Worm (Caenorhabditis elegans): Measurements from ENCODE around the gene C29G2.6.
"Not testable (repeated sequence)": the region's sequence is repeated elsewhere in the genome, so short reads cannot be mapped to it uniquely, and the experiment has no call there.

ce11 chrV:2598830-2599229 is 13.1 kb upstream of the C29G2.6 start, which contains the start of gene F53E10.5:
- not testable (repeated sequence) for TF ChIP-seq him-1, W03F9.2 (tag; optimal IDR thresholded peaks at IDR 0.05)

Measured in whole organism, L4/young adult.